Fruit fly (Drosophila melanogaster): ENCODE results near the gene CG7215.

dm6 chr3R:18166261-18166720 is 782 bp downstream of the CG7215 start:
- TF ChIP-seq Hr4 (GFP tag; optimal IDR thresholded peaks at IDR 0.05): no peak
- no peak for TF ChIP-seq topi (GFP tag; optimal IDR thresholded peaks at IDR 0.05)
